Worm (Caenorhabditis elegans): ENCODE data around the gene Y49E10.18.
A peak's percentile ranks its signal among the peaks of the same experiment; 100 is the strongest.

Y49E10.18 gene

DNA sequence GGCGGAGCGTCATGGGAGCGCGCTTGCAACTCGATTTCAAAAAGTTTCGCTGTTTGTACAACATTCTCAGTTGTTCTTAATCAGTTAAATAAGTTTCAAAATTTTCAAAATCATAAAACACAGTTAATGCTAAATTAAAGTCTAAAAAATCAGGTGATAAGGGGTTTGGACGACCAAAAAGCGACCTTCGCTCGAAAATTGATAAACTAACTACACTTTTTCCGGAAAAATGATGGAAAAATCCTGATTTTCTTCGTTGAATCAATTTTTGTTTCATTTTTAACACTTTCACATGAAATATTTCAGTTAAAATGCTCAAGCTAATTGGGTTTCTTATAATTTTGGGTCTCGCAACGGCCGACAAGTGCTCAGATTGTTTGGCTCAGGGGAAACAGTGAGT is 15.7 kb downstream of the Y49E10.18 start, which contains the start of gene Y49E10.16:
Gene Y49E10.16, plus strand, starts transcription at position 301 of the 400 bp plus-strand sequence.
- TF ChIP-seq pqm-1 (tag; optimal IDR thresholded peaks at IDR 0.05) (peak; percentile 32), duxl-1 (tag; optimal IDR thresholded peaks at IDR 0.05; ENCODE audit: poor library complexity) (no peak), ces-1 (GFP tag; optimal IDR thresholded peaks at IDR 0.05) (no peak), daf-16 (GFP tag; optimal IDR thresholded peaks at IDR 0.05) (no peak), daf-16 (tag; optimal IDR thresholded peaks at IDR 0.05) (peak; percentile 17)

DNA sequence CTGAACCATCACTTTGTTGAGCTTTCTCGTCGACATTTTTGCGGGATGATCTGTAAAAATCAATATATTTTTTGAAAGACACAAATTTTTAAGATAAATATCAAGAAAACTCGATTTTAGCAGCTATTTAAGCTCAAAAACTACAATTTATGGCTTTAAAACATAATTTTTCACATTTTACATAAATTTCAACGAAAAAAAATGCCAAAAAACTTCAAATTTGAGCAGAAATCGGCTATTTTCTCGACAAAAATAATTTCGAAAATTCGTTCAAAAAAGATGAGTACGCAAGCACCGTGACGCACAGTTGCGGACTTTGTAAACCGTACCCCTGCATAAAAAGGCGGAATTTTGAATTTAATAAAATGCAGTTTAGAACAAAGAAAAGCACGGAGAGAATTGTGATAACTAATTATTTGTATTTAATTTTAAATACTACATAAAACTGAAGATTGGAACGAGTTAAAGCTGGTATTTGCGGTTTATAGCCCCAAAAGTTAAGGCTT is 16.3 kb downstream of the Y49E10.18 start, which contains the start of gene snr-6:
Gene snr-6, minus strand, starts transcription at position 51 of the 506 bp plus-strand sequence.
- TF ChIP-seq F37D6.2 (tag; optimal IDR thresholded peaks at IDR 0.05) (peak; percentile 10), lsy-2 (tag; optimal IDR thresholded peaks at IDR 0.05) (peak; percentile 91 to 99), ces-1 (GFP tag; optimal IDR thresholded peaks at IDR 0.05) (no peak), hlh-11 (tag; optimal IDR thresholded peaks at IDR 0.05) (peak; percentile 6), ama-1 (optimal IDR thresholded peaks at IDR 0.05) (no peak), cey-2 (tag; optimal IDR thresholded peaks at IDR 0.05; ENCODE audit: borderline replicate concordance, insufficient read depth) (no peak), lin-13 (GFP tag; optimal IDR thresholded peaks at IDR 0.05) (peak; percentile 33), Y75B8A.6 (GFP tag; IDR thresholded peaks at IDR 0.05) (no peak), tag-97 (GFP tag; IDR thresholded peaks at IDR 0.05) (no peak), nhr-6 (tag; optimal IDR thresholded peaks at IDR 0.05) (peak; percentile 69), dpl-1 (GFP tag; optimal IDR thresholded peaks at IDR 0.05) (peak; percentile 97), nhr-77 (tag; optimal IDR thresholded peaks at IDR 0.05) (peak; percentile 60), dve-1 (tag; optimal IDR thresholded peaks at IDR 0.05; ENCODE audit: insufficient read depth) (peak; percentile 22), madf-9 (GFP tag; conservative IDR thresholded peaks at IDR 0.05) (no peak), mdt-29 (GFP tag; IDR thresholded peaks at IDR 0.05) (no peak), unc-130 (GFP tag; optimal IDR thresholded peaks at IDR 0.05) (peak; percentile 40), spr-3 (GFP tag; optimal IDR thresholded peaks at IDR 0.05) (no peak), hmg-1.1 (GFP tag; IDR thresholded peaks at IDR 0.05) (peak; percentile 41; the same call in 1 of the 2 replicates), egl-27 (tag; optimal IDR thresholded peaks at IDR 0.05) (no peak), F26F4.8 (GFP tag; conservative IDR thresholded peaks at IDR 0.05) (no peak), nhr-11 (tag; optimal IDR thresholded peaks at IDR 0.05) (peak; percentile 46), mep-1 (tag; optimal IDR thresholded peaks at IDR 0.05) (peak; percentile 59), hif-1 (tag; optimal IDR thresholded peaks at IDR 0.05) (peak in 1 of 2 experiments; percentile 33), Y48G9A.11 (GFP tag; IDR thresholded peaks at IDR 0.05) (no peak), nhr-28 (tag; optimal IDR thresholded peaks at IDR 0.05) (peak; percentile 17), fkh-10 (GFP tag; optimal IDR thresholded peaks at IDR 0.05) (no peak), egl-43 (GFP tag; IDR thresholded peaks at IDR 0.05) (no peak), pha-4 (GFP tag; IDR thresholded peaks at IDR 0.05) (0 out of 2 replicates have a peak, but pooled peaks have one; percentile 15), pha-4 (tag; optimal IDR thresholded peaks at IDR 0.05) (peak; percentile 15), mes-2 (tag; optimal IDR thresholded peaks at IDR 0.05; ENCODE audit: poor library complexity, severe bottlenecking) (peak; percentile 84), lin-38 (GFP tag; IDR thresholded peaks at IDR 0.05) (peak; percentile 65), ZK546.5 (tag; optimal IDR thresholded peaks at IDR 0.05) (no peak), nhr-237 (tag; optimal IDR thresholded peaks at IDR 0.05) (no peak), hlh-30 (tag; optimal IDR thresholded peaks at IDR 0.05; ENCODE audit: insufficient read depth) (peak; percentile 59), snpc-4 (tag; optimal IDR thresholded peaks at IDR 0.05) (no peak), gei-8 (GFP tag; optimal IDR thresholded peaks at IDR 0.05) (no peak)

Data from whole organism, L4 larva.